Comparison of ENCODE assay signal across 4 fruit fly cellular contexts in genomic region chr2L:7084410-7084809, dm6.
TF ChIP-seq lines count a peak whose summit lies in the region.

Gene Pvf2 (minus strand): TSS chr2L:7084635.

- no peak for TF ChIP-seq CTCF in whole organism, embryonic (GFP tag; optimal IDR thresholded peaks at IDR 0.05; lab: Kevin White, UChicago)

TF ChIP-seq in whole organism, embryonic, 481 proteins besides CTCF, POLR2A, EP300 and RAD21:
- TF ChIP-seq CG17612 (GFP tag; IDR thresholded peaks at IDR 0.05; lab: Robert Waterston, UW) = no peak
- peak; percentile 56 for TF ChIP-seq CG9215 (GFP tag; IDR thresholded peaks at IDR 0.05; lab: Robert Waterston, UW)
- TF ChIP-seq Trl (optimal IDR thresholded peaks at IDR 0.05; lab: Kevin White, UChicago) = peak; percentile 58 to 64
- no peak for TF ChIP-seq Trl (GFP tag; optimal IDR thresholded peaks at IDR 0.05; lab: Kevin White, UChicago)
- peak; percentile 73 for TF ChIP-seq Jarid2 (GFP tag; optimal IDR thresholded peaks at IDR 0.05; lab: Kevin White, UChicago)
- no peak for TF ChIP-seq CG15073 (GFP tag; optimal IDR thresholded peaks at IDR 0.05; lab: Kevin White, UChicago)
- peak; percentile 27 for TF ChIP-seq nom (GFP tag; optimal IDR thresholded peaks at IDR 0.05; lab: Kevin White, UChicago)
- TF ChIP-seq chinmo (GFP tag; IDR thresholded peaks at IDR 0.05; lab: Robert Waterston, UW; ENCODE audit: partially characterized antibody) = 0 out of 4 replicates have a peak, but pooled peaks have one; percentile 44
- TF ChIP-seq CG11504 (tag; optimal IDR thresholded peaks at IDR 0.05; lab: Kevin White, UChicago) = peak; percentile 18

TF ChIP-seq in whole organism, prepupa, 60 proteins besides CTCF, POLR2A, EP300 and RAD21:
- TF ChIP-seq Sox102F (GFP tag; optimal IDR thresholded peaks at IDR 0.05; lab: Kevin White, UChicago) (no peak), Met (GFP tag; optimal IDR thresholded peaks at IDR 0.05; lab: Kevin White, UChicago) (no peak), CG3919 (GFP tag; optimal IDR thresholded peaks at IDR 0.05; lab: Kevin White, UChicago) (peak; percentile 13), Eip78C (GFP tag; lab: Kevin White, UChicago) (peak; percentile 71), CG4318 (GFP tag; optimal IDR thresholded peaks at IDR 0.05; lab: Kevin White, UChicago) (no peak), dsx (GFP tag; optimal IDR thresholded peaks at IDR 0.05; lab: Kevin White, UChicago; ENCODE audit: poor library complexity, severe bottlenecking) (peak; percentile 25), Eip75B (GFP tag; optimal IDR thresholded peaks at IDR 0.05; lab: Kevin White, UChicago) (no peak), CG9139 (GFP tag; optimal IDR thresholded peaks at IDR 0.05; lab: Kevin White, UChicago) (peak; percentile 49), svp (GFP tag; lab: Kevin White, UChicago) (peak; percentile 34), ss (GFP tag; optimal IDR thresholded peaks at IDR 0.05; lab: Kevin White, UChicago) (peak in 1 of 2 experiments; percentile 12), acj6 (GFP tag; optimal IDR thresholded peaks at IDR 0.05; lab: Kevin White, UChicago) (no peak), fd59A (GFP tag; optimal IDR thresholded peaks at IDR 0.05; lab: Kevin White, UChicago) (no peak), Hr39 (GFP tag; optimal IDR thresholded peaks at IDR 0.05; lab: Kevin White, UChicago) (no peak)

TF ChIP-seq in whole organism, pupa, 21 proteins besides CTCF, POLR2A, EP300 and RAD21:
- TF ChIP-seq CG17806 (tag; optimal IDR thresholded peaks at IDR 0.05; lab: Kevin White, UChicago) = no peak
- TF ChIP-seq EcR (GFP tag; optimal IDR thresholded peaks at IDR 0.05; lab: Kevin White, UChicago) = peak; percentile 11
- TF ChIP-seq CG12605 (GFP tag; IDR thresholded peaks at IDR 0.05; lab: Robert Waterston, UW) = no peak
- TF ChIP-seq Pif1A (GFP tag; optimal IDR thresholded peaks at IDR 0.05; lab: Kevin White, UChicago) = peak; percentile 16
- TF ChIP-seq Pif1B (GFP tag; optimal IDR thresholded peaks at IDR 0.05; lab: Kevin White, UChicago) = peak; percentile 25
- peak; percentile 62; the same call in 1 of the 3 replicates for TF ChIP-seq CG4496 (GFP tag; IDR thresholded peaks at IDR 0.05; lab: Robert Waterston, UW)
- TF ChIP-seq D1 (tag; optimal IDR thresholded peaks at IDR 0.05; lab: Kevin White, UChicago) = peak; percentile 60
- TF ChIP-seq rn (GFP tag; IDR thresholded peaks at IDR 0.05; lab: Robert Waterston, UW) = no peak

TF ChIP-seq in whole organism, wandering third instar larva, 38 proteins besides CTCF, POLR2A, EP300 and RAD21:
- TF ChIP-seq Vsx2 (GFP tag; optimal IDR thresholded peaks at IDR 0.05; lab: Kevin White, UChicago; ENCODE audit: partially characterized antibody) (peak; percentile 36), dl (GFP tag; optimal IDR thresholded peaks at IDR 0.05; lab: Kevin White, UChicago; ENCODE audit: insufficient read depth in 1 of 2, partially characterized antibody in 2 of 2) (peak in 1 of 2 experiments; percentile 22), ey (GFP tag; optimal IDR thresholded peaks at IDR 0.05; lab: Kevin White, UChicago) (no peak), Dif (GFP tag; optimal IDR thresholded peaks at IDR 0.05; lab: Kevin White, UChicago; ENCODE audit: partially characterized antibody) (peak; percentile 74), sv (GFP tag; optimal IDR thresholded peaks at IDR 0.05; lab: Kevin White, UChicago) (no peak)
